Worm (Caenorhabditis elegans): ENCODE results near the gene twnk-1.
A peak's percentile ranks its signal among the peaks of the same experiment; 100 is the strongest.

- no peak for TF ChIP-seq ama-1 (optimal IDR thresholded peaks at IDR 0.05)
- TF ChIP-seq ceh-36 (tag; optimal IDR thresholded peaks at IDR 0.05) = peak; percentile 68
- peak; percentile 24 for TF ChIP-seq tra-4 (tag; optimal IDR thresholded peaks at IDR 0.05)
- peak; percentile 66 for TF ChIP-seq B0310.2 (tag; optimal IDR thresholded peaks at IDR 0.05)
- peak; percentile 39 for TF ChIP-seq aly-1 (tag; optimal IDR thresholded peaks at IDR 0.05)
- TF ChIP-seq hmbx-1 (tag; optimal IDR thresholded peaks at IDR 0.05) = peak; percentile 21
- TF ChIP-seq scrt-1 (GFP tag; IDR thresholded peaks at IDR 0.05) = peak; percentile 88
Measured at ce11 chrX:5801156-5801592, 10.2 kb downstream of the twnk-1 start.

All from whole organism, early embryonic.